Fruit fly (Drosophila melanogaster): Measurements from ENCODE around the gene Srg1.
A peak's percentile ranks its signal among the peaks of the same experiment; 100 is the strongest.

Gene Srg1

dm6 chr3R:24841063-24841462, 23.5 kb downstream of the Srg1 start, which contains the start of gene CG33658:
CG33658 (minus strand) TSS chr3R:24841163.
- no peak for TF ChIP-seq Aef1 (GFP tag; IDR thresholded peaks at IDR 0.05)
- TF ChIP-seq CG1602 (GFP tag; optimal IDR thresholded peaks at IDR 0.05), result no peak
- no peak for TF ChIP-seq cato (GFP tag; optimal IDR thresholded peaks at IDR 0.05; ENCODE audit: borderline replicate concordance)
- TF ChIP-seq CG18764 (GFP tag; optimal IDR thresholded peaks at IDR 0.05), result no peak
- TF ChIP-seq Poxn (GFP tag; IDR thresholded peaks at IDR 0.05), result no peak
- no peak for TF ChIP-seq pan (optimal IDR thresholded peaks at IDR 0.05)
- no peak for TF ChIP-seq pan (GFP tag; optimal IDR thresholded peaks at IDR 0.05 in 1 of 2, IDR thresholded peaks at IDR 0.05 in 1 of 2)
- TF ChIP-seq CG15696 (tag; optimal IDR thresholded peaks at IDR 0.05), result no peak
- TF ChIP-seq CG17186 (GFP tag; optimal IDR thresholded peaks at IDR 0.05), result no peak
- no peak for TF ChIP-seq CG17612 (GFP tag; IDR thresholded peaks at IDR 0.05)
- no peak for TF ChIP-seq CG8478 (optimal IDR thresholded peaks at IDR 0.05)
- no peak for TF ChIP-seq CG10431 (GFP tag; optimal IDR thresholded peaks at IDR 0.05)
- TF ChIP-seq luna (GFP tag; optimal IDR thresholded peaks at IDR 0.05), result no peak
- TF ChIP-seq CG4617 (GFP tag; optimal IDR thresholded peaks at IDR 0.05; ENCODE audit: borderline replicate concordance), result no peak
- no peak for TF ChIP-seq CG17328 (GFP tag; IDR thresholded peaks at IDR 0.05)

- no peak for TF ChIP-seq kni (GFP tag; optimal IDR thresholded peaks at IDR 0.05)
- TF ChIP-seq CG10321 (GFP tag; IDR thresholded peaks at IDR 0.05), result no peak
- no peak for TF ChIP-seq Hmr (GFP tag; optimal IDR thresholded peaks at IDR 0.05)
- TF ChIP-seq twi (tag; optimal IDR thresholded peaks at IDR 0.05), result no peak
- TF ChIP-seq peb (GFP tag; IDR thresholded peaks at IDR 0.05), result no peak
- no peak for TF ChIP-seq CG18599 (GFP tag; optimal IDR thresholded peaks at IDR 0.05)
- TF ChIP-seq sc (optimal IDR thresholded peaks at IDR 0.05), result no peak
- no peak for TF ChIP-seq sc (GFP tag; optimal IDR thresholded peaks at IDR 0.05)
- no peak for TF ChIP-seq CHES-1-like (GFP tag; optimal IDR thresholded peaks at IDR 0.05)
- no peak for TF ChIP-seq knrl (GFP tag; IDR thresholded peaks at IDR 0.05; ENCODE audit: partially characterized antibody)
- no peak for TF ChIP-seq caup (GFP tag; optimal IDR thresholded peaks at IDR 0.05; ENCODE audit: severe bottlenecking)
- TF ChIP-seq HLH54F (GFP tag; optimal IDR thresholded peaks at IDR 0.05), result no peak
- TF ChIP-seq CG15696 (tag; optimal IDR thresholded peaks at IDR 0.05), result no peak
- no peak for TF ChIP-seq insv (GFP tag; optimal IDR thresholded peaks at IDR 0.05)
- no peak for TF ChIP-seq Dip2 (GFP tag; IDR thresholded peaks at IDR 0.05)
- no peak for TF ChIP-seq Adf1 (GFP tag; IDR thresholded peaks at IDR 0.05)
- no peak for TF ChIP-seq Doc3 (GFP tag; IDR thresholded peaks at IDR 0.05; ENCODE audit: partially characterized antibody)
- no peak for TF ChIP-seq CG34376 (GFP tag; optimal IDR thresholded peaks at IDR 0.05)
Observed at dm6 chr3R:24833652-24834051, 30.9 kb downstream of the Srg1 start, which contains the start of gene sosie. sosie (plus strand) TSS chr3R:24833952.

dm6 chr3R:24829887-24830351, 34.6 kb downstream of the Srg1 start, which contains the start of the genes Kaz and CG43273:
Kaz (minus strand) TSS chr3R:24829959.
CG43273 (plus strand) TSS chr3R:24830301.
- TF ChIP-seq Hr3 (GFP tag; optimal IDR thresholded peaks at IDR 0.05) (peak; percentile 48), ttk (GFP tag; IDR thresholded peaks at IDR 0.05) (no peak), shn (GFP tag; optimal IDR thresholded peaks at IDR 0.05) (no peak), pan (optimal IDR thresholded peaks at IDR 0.05) (no peak), pan (GFP tag; optimal IDR thresholded peaks at IDR 0.05 in 1 of 2, IDR thresholded peaks at IDR 0.05 in 1 of 2) (no peak), CG14667 (GFP tag; IDR thresholded peaks at IDR 0.05) (no peak), CG4282 (GFP tag; optimal IDR thresholded peaks at IDR 0.05) (no peak), CG14441 (GFP tag; IDR thresholded peaks at IDR 0.05) (no peak), Dad (GFP tag; optimal IDR thresholded peaks at IDR 0.05) (no peak), run (tag; optimal IDR thresholded peaks at IDR 0.05) (no peak), CG10565 (GFP tag; optimal IDR thresholded peaks at IDR 0.05) (no peak), CG7987 (GFP tag; optimal IDR thresholded peaks at IDR 0.05) (no peak), ssp (GFP tag; IDR thresholded peaks at IDR 0.05) (0 out of 2 replicates have a peak, but pooled peaks have one; percentile 27), BtbVII (GFP tag; optimal IDR thresholded peaks at IDR 0.05) (no peak), CG10209 (GFP tag; optimal IDR thresholded peaks at IDR 0.05) (peak; percentile 37), ac (GFP tag; optimal IDR thresholded peaks at IDR 0.05) (no peak), slbo (GFP tag; IDR thresholded peaks at IDR 0.05) (peak; percentile 71), CG7928 (GFP tag; optimal IDR thresholded peaks at IDR 0.05) (no peak), kah (GFP tag; optimal IDR thresholded peaks at IDR 0.05) (no peak), CG15073 (GFP tag; optimal IDR thresholded peaks at IDR 0.05) (no peak), CG4820 (GFP tag; optimal IDR thresholded peaks at IDR 0.05) (peak; percentile 42)

Data from whole organism, embryonic.